Worm (Caenorhabditis elegans): ENCODE results near the gene C43G2.3.

DNA sequence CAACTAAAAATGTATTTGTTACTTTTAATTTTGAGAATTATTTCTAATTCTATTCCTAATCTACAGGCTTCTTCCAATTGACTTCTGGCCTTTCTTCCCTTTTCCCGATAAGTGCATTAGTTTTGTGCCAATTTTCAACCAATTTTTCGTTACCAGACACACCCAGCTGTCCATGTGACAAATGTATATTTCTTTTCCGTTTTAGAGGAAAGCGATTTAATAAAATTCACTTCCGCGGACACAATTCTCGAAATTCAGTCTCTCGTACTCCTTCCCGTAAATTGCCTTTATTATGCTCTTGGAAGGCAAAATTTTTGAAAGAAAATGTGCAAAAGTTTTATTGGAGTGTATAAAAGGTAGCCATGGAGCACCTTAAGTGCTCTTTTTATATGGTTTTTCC, 35.1 kb upstream of the C43G2.3 start:
- TF ChIP-seq nhr-76 (tag; optimal IDR thresholded peaks at IDR 0.05) (no peak), fos-1 (tag; optimal IDR thresholded peaks at IDR 0.05) (no peak), nhr-43 (tag; optimal IDR thresholded peaks at IDR 0.05; ENCODE audit: poor library complexity, severe bottlenecking) (no peak), pha-4 (tag; optimal IDR thresholded peaks at IDR 0.05) (no peak), elt-2 (tag; optimal IDR thresholded peaks at IDR 0.05) (no peak), elt-1 (tag; optimal IDR thresholded peaks at IDR 0.05) (no peak), pqm-1 (tag; optimal IDR thresholded peaks at IDR 0.05) (no peak), zag-1 (tag; optimal IDR thresholded peaks at IDR 0.05) (no peak), R02D3.7 (tag; optimal IDR thresholded peaks at IDR 0.05) (no peak), aly-2 (tag; optimal IDR thresholded peaks at IDR 0.05) (no peak), nhr-28 (tag; optimal IDR thresholded peaks at IDR 0.05) (no peak), lin-39 (tag; optimal IDR thresholded peaks at IDR 0.05) (no peak), daf-12 (tag; optimal IDR thresholded peaks at IDR 0.05) (no peak)

Data from whole organism, L3 larva.